Fruit fly (Drosophila melanogaster) whole organism, embryonic: Measurements from ENCODE around the gene CG2691.

Source experiments
- CG1024 ChIP-seq: fragments of 200-800 bp; sonication (Bioruptor generic); IDR thresholded peaks from 2 replicates; pipeline ENCODE4 v1.3.6; 2022; ENCODE audit warnings: missing biosample characterization, missing genetic modification characterization
- CG10366 ChIP-seq: fragments of 200-800 bp; sonication (Bioruptor generic); IDR thresholded peaks from 2 replicates; pipeline ENCODE4 v1.3.6; 2022; ENCODE audit warnings: missing biosample characterization, missing genetic modification characterization
- CG11247 ChIP-seq: fragments of 200-800 bp; sonication (Bioruptor generic); IDR thresholded peaks from 2 replicates; pipeline ENCODE4 v1.3.6; 2022; ENCODE audit warnings: missing biosample characterization, missing genetic modification characterization
- CG11560 ChIP-seq: fragments of 200-800 bp; sonication (Bioruptor generic); IDR thresholded peaks from 3 replicates; pipeline ENCODE4 v1.3.6; 2022; ENCODE audit warnings: missing biosample characterization, missing genetic modification characterization
- CG13894 ChIP-seq: fragments of 200-800 bp; sonication (Bioruptor generic); optimal IDR thresholded peaks from 3 replicates; lab custom pipeline; 2018; ENCODE audit warnings: missing biosample characterization, mild to moderate bottlenecking, missing genetic modification characterization, moderate library complexity
- CG15601 ChIP-seq: fragments of 200-800 bp; sonication (Bioruptor generic); optimal IDR thresholded peaks from 3 replicates; lab custom pipeline; 2019; ENCODE audit warnings: missing biosample characterization, mild to moderate bottlenecking, missing genetic modification characterization, moderate library complexity
- CG1603 ChIP-seq: fragments of 200-800 bp; sonication (Bioruptor generic); optimal IDR thresholded peaks from 2 replicates; lab custom pipeline; 2019; ENCODE audit warnings: missing biosample characterization, mild to moderate bottlenecking, missing genetic modification characterization, moderate library complexity
- CG17328 ChIP-seq: fragments of 200-800 bp; sonication (Bioruptor generic); IDR thresholded peaks from 2 replicates; pipeline ENCODE4 v1.3.6; 2022; ENCODE audit warnings: missing biosample characterization, missing genetic modification characterization
- CG1792 ChIP-seq: fragments of 200-800 bp; sonication (Bioruptor generic); optimal IDR thresholded peaks from 2 replicates; lab custom pipeline; 2016; ENCODE audit warnings: missing biosample characterization, missing genetic modification characterization
- CG31441 ChIP-seq: fragments of 200-800 bp; sonication (Bioruptor generic); IDR thresholded peaks from 2 replicates; pipeline ENCODE4 v1.3.6; 2022; ENCODE audit warnings: missing biosample characterization, missing genetic modification characterization
- CG3281 ChIP-seq: fragments of 200-800 bp; sonication (Bioruptor generic); optimal IDR thresholded peaks from 3 replicates; lab custom pipeline; 2017; ENCODE audit warnings: missing biosample characterization, mild to moderate bottlenecking, missing genetic modification characterization
- CG4282 ChIP-seq: fragments of 200-800 bp; sonication (Bioruptor generic); optimal IDR thresholded peaks from 2 replicates; lab custom pipeline; 2016; ENCODE audit warnings: missing biosample characterization, missing genetic modification characterization
- CG4424 ChIP-seq: fragments of 200-800 bp; sonication (Bioruptor generic); optimal IDR thresholded peaks from 3 replicates; lab custom pipeline; 2016; ENCODE audit warnings: missing biosample characterization, missing genetic modification characterization
- CG7357 ChIP-seq: fragments of 200-800 bp; sonication (Bioruptor generic); IDR thresholded peaks from 3 replicates; pipeline ENCODE4 v1.3.6; 2022; ENCODE audit warnings: missing biosample characterization, missing genetic modification characterization
- CG7963 ChIP-seq: fragments of 200-800 bp; sonication (Bioruptor generic); IDR thresholded peaks from 3 replicates; pipeline ENCODE4 v1.3.6; 2022; ENCODE audit warnings: missing biosample characterization, missing genetic modification characterization; ENCODE audit not compliant: partially characterized antibody
- CG7987 ChIP-seq: fragments of 200-800 bp; sonication (Bioruptor generic); optimal IDR thresholded peaks from 2 replicates; lab custom pipeline; 2018; ENCODE audit warnings: missing biosample characterization, mild to moderate bottlenecking, missing genetic modification characterization, moderate library complexity
- CG8359 ChIP-seq: fragments of 200-800 bp; sonication (Bioruptor generic); optimal IDR thresholded peaks from 2 replicates; lab custom pipeline; 2017; ENCODE audit warnings: missing biosample characterization, mild to moderate bottlenecking, missing genetic modification characterization, borderline replicate concordance
- Dad ChIP-seq: fragments of 200-800 bp; sonication (Bioruptor generic); optimal IDR thresholded peaks from 3 replicates; lab custom pipeline; 2016; ENCODE audit warnings: missing biosample characterization, missing genetic modification characterization
- Dek ChIP-seq: fragments of 200-800 bp; sonication (Bioruptor generic); optimal IDR thresholded peaks from 3 replicates; lab custom pipeline; 2019; ENCODE audit warnings: missing biosample characterization, mild to moderate bottlenecking, missing genetic modification characterization, moderate library complexity
- Elba2 ChIP-seq: fragments of 200-800 bp; sonication (Bioruptor generic); optimal IDR thresholded peaks from 3 replicates; lab custom pipeline; 2016; ENCODE audit warnings: missing biosample characterization, missing genetic modification characterization
- Gug ChIP-seq: fragments of 200-800 bp; sonication (Bioruptor generic); IDR thresholded peaks from 4 replicates; pipeline ENCODE4 v1.3.6; 2022; ENCODE audit warnings: missing biosample characterization, missing genetic modification characterization
- H2.0 ChIP-seq: fragments of 200-800 bp; sonication (Bioruptor generic); IDR thresholded peaks from 2 replicates; pipeline ENCODE4 v1.3.6; 2022; ENCODE audit warnings: missing biosample characterization, missing genetic modification characterization
- Hr3 ChIP-seq: fragments of 200-800 bp; sonication (Bioruptor generic); optimal IDR thresholded peaks from 3 replicates; lab custom pipeline; 2016; ENCODE audit warnings: missing biosample characterization, missing genetic modification characterization
- Hr51 ChIP-seq, 2 experiments: fragments of 200-800 bp; sonication (Bioruptor generic); optimal IDR thresholded peaks; 2 replicates in 1 of 2; 3 replicates in 1 of 2; lab custom pipeline; 2016 to 2018; ENCODE audit warnings: missing biosample characterization in 2 of 2, missing genetic modification characterization in 2 of 2, mild to moderate bottlenecking in 1 of 2, moderate library complexity in 1 of 2
- Nf-YA ChIP-seq: fragments of 200-800 bp; sonication (Bioruptor generic); IDR thresholded peaks from 2 replicates; pipeline ENCODE4 v1.3.6; 2022; ENCODE audit warnings: missing biosample characterization, missing genetic modification characterization
- Opbp ChIP-seq: fragments of 200-800 bp; sonication (Bioruptor generic); IDR thresholded peaks from 3 replicates; pipeline ENCODE4 v1.3.6; 2022; ENCODE audit warnings: missing biosample characterization, missing genetic modification characterization; ENCODE audit not compliant: partially characterized antibody
- Rfx ChIP-seq: fragments of 200-800 bp; sonication (Bioruptor generic); IDR thresholded peaks from 2 replicates; pipeline ENCODE4 v1.3.6; 2022; ENCODE audit warnings: missing biosample characterization, missing genetic modification characterization
- Rx ChIP-seq: fragments of 200-800 bp; sonication (Bioruptor generic); IDR thresholded peaks from 2 replicates; pipeline ENCODE4 v1.3.6; 2022; ENCODE audit warnings: missing biosample characterization, missing genetic modification characterization
- Sox102F ChIP-seq: fragments of 200-800 bp; sonication (Bioruptor generic); optimal IDR thresholded peaks from 2 replicates; lab custom pipeline; 2018; ENCODE audit warnings: missing biosample characterization, mild to moderate bottlenecking, missing genetic modification characterization, moderate library complexity
- Trl ChIP-seq, 3 experiments: fragments of >200 bp in 2 of 3; fragments of 200-800 bp in 1 of 3; sonication (Bioruptor generic) in 1 of 3; optimal IDR thresholded peaks; 2 replicates in 1 of 3; 3 replicates in 2 of 3; lab custom pipeline; 2016 to 2017; ENCODE audit warnings: missing biosample characterization in 1 of 3, missing genetic modification characterization in 1 of 3
- btn ChIP-seq: fragments of 200-800 bp; sonication (Bioruptor generic); optimal IDR thresholded peaks from 2 replicates; lab custom pipeline; 2016; ENCODE audit warnings: missing biosample characterization, missing genetic modification characterization
- cato ChIP-seq: fragments of 200-800 bp; sonication (Bioruptor generic); optimal IDR thresholded peaks from 2 replicates; lab custom pipeline; 2016; ENCODE audit warnings: missing biosample characterization, missing genetic modification characterization, borderline replicate concordance
- crp ChIP-seq, 2 experiments: fragments of 200-800 bp; sonication (Bioruptor generic); optimal IDR thresholded peaks; 2 replicates in 1 of 2; 3 replicates in 1 of 2; lab custom pipeline; 2017; ENCODE audit warnings: missing biosample characterization in 2 of 2, missing genetic modification characterization in 2 of 2, mild to moderate bottlenecking in 1 of 2, moderate library complexity in 1 of 2
- dan ChIP-seq: fragments of 200-800 bp; sonication (Bioruptor generic); IDR thresholded peaks from 2 replicates; pipeline ENCODE4 v1.3.6; 2022; ENCODE audit warnings: missing biosample characterization, missing genetic modification characterization
- dpn ChIP-seq, 2 experiments: fragments of 200-800 bp; sonication (Bioruptor generic); optimal IDR thresholded peaks; 3 replicates each; lab custom pipeline; 2016; ENCODE audit warnings: missing biosample characterization in 2 of 2, missing genetic modification characterization in 2 of 2
- en ChIP-seq: fragments of 200-800 bp; sonication (Bioruptor generic); optimal IDR thresholded peaks from 2 replicates; lab custom pipeline; 2016; ENCODE audit warnings: missing biosample characterization, missing genetic modification characterization
- exex ChIP-seq: fragments of 200-800 bp; sonication (Bioruptor generic); optimal IDR thresholded peaks from 4 replicates; lab custom pipeline; 2018; ENCODE audit warnings: missing biosample characterization, mild to moderate bottlenecking, missing genetic modification characterization, moderate library complexity
- fd64A ChIP-seq: fragments of 200-800 bp; sonication (Bioruptor generic); optimal IDR thresholded peaks from 3 replicates; lab custom pipeline; 2018; ENCODE audit warnings: missing biosample characterization, mild to moderate bottlenecking, missing genetic modification characterization
- gro ChIP-seq: fragments of 200-800 bp; sonication (Bioruptor generic); optimal IDR thresholded peaks from 2 replicates; lab custom pipeline; 2016; ENCODE audit warnings: missing biosample characterization, missing genetic modification characterization
- hkb ChIP-seq, 2 experiments: fragments of 200-800 bp in 1 of 2; fragments of >200 bp in 1 of 2; sonication (Bioruptor generic) in 1 of 2; IDR thresholded peaks in 1 of 2; optimal IDR thresholded peaks in 1 of 2; 2 replicates each; pipeline versions ENCODE4 v1.3.6 to Lab custom; 2017 to 2022; ENCODE audit warnings: missing biosample characterization in 1 of 2, missing genetic modification characterization in 1 of 2
- hth ChIP-seq: fragments of >200 bp; optimal IDR thresholded peaks from 2 replicates; lab custom pipeline; 2017; ENCODE audit warnings: inconsistent platforms
- insv ChIP-seq, 2 experiments: fragments of 200-800 bp; sonication (Bioruptor generic); optimal IDR thresholded peaks; 3 replicates each; lab custom pipeline; 2016 to 2018; ENCODE audit warnings: missing biosample characterization in 2 of 2, missing genetic modification characterization in 2 of 2
- knrl ChIP-seq: fragments of 200-800 bp; sonication (Bioruptor generic); IDR thresholded peaks from 3 replicates; pipeline ENCODE4 v1.3.6; 2022; ENCODE audit warnings: missing biosample characterization, missing genetic modification characterization; ENCODE audit not compliant: partially characterized antibody
- mld ChIP-seq: fragments of 200-800 bp; sonication (Bioruptor generic); IDR thresholded peaks from 3 replicates; pipeline ENCODE4 v1.3.6; 2022; ENCODE audit warnings: missing biosample characterization, missing genetic modification characterization; ENCODE audit not compliant: partially characterized antibody
- tin ChIP-seq: fragments of 200-800 bp; sonication (Bioruptor generic); optimal IDR thresholded peaks from 3 replicates; lab custom pipeline; 2016; ENCODE audit warnings: missing biosample characterization, missing genetic modification characterization
- tna ChIP-seq: fragments of 200-800 bp; sonication (Bioruptor generic); IDR thresholded peaks from 2 replicates; pipeline ENCODE4 v1.3.6; 2022; ENCODE audit warnings: missing biosample characterization, missing genetic modification characterization; ENCODE audit not compliant: partially characterized antibody
- z ChIP-seq: fragments of 200-800 bp; sonication (Bioruptor generic); IDR thresholded peaks from 3 replicates; pipeline ENCODE4 v1.3.6; 2022; ENCODE audit warnings: missing biosample characterization, missing genetic modification characterization

The CG2691 gene

DNA sequence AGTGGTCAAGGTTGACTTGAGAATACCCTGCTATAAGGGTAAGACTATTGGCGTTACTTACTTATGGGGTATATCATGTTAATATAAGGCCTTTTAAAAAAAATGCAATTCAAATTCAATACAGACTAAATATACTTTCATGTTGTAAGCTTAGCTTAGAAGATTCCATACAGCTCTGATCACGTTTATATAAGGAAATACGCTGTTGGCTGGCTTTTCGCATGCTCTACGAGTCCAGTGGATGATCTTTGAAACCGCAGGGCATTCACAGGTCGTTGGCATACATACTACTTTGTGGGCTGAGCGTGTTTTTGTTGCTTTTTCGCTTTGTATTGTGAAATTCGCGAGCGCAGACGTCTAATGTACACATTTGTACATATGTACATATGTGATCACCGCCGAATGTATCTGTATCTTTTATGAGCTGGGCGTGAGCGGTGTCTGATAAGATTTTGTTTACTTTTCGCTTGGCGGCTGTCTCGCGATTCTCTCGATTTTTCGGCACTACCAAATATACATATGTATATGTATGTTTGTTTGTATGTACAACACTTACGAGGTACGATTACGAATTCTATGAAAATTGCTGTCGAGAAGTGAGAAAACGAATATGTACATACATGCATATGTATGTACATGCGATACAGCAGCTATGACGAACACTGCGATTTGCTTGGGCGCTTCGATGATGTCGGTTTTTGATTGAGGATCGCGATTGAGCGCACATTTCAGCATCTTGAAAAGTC is 10.2 kb upstream of the CG2691 start (continued):
- TF ChIP-seq en (GFP tag; lab: Kevin White, UChicago) (no peak), CG11247 (peak; percentile 48; the same call in 1 of the 2 replicates), CG3281 (GFP tag; lab: Kevin White, UChicago) (peak; percentile 64), CG1603 (tag; lab: Kevin White, UChicago) (no peak), Rx (GFP tag; lab: Robert Waterston, UW) (no peak), CG4424 (no peak), CG31441 (GFP tag; lab: Robert Waterston, UW) (peak; percentile 40; the same call in 1 of the 2 replicates), CG15601 (tag; lab: Kevin White, UChicago) (peak; percentile 35), Hr3 (GFP tag; lab: Kevin White, UChicago) (peak; percentile 18), Elba2 (GFP tag; lab: Kevin White, UChicago) (no peak), CG13894 (tag; lab: Kevin White, UChicago) (peak; percentile 63), insv (GFP tag; optimal IDR thresholded peaks at IDR 0.05; lab: Kevin White, UChicago) (peak in 1 of 2 experiments; percentile 49), CG7987 (GFP tag; lab: Kevin White, UChicago) (peak; percentile 63), cato (GFP tag; lab: Kevin White, UChicago) (no peak), CG4282 (GFP tag; lab: Kevin White, UChicago) (no peak), mld (GFP tag; lab: Robert Waterston, UW) (no peak), Hr51 (GFP tag; optimal IDR thresholded peaks at IDR 0.05; lab: Kevin White, UChicago) (peak; percentile 14 to 20), fd64A (GFP tag; lab: Kevin White, UChicago) (peak; percentile 30), CG8359 (GFP tag; lab: Kevin White, UChicago) (no peak), CG1024 (GFP tag; lab: Robert Waterston, UW) (no peak; the same call in 1 of the 2 replicates), Sox102F (peak; percentile 21), btn (GFP tag; lab: Kevin White, UChicago) (no peak), CG17328 (no peak), knrl (GFP tag; lab: Robert Waterston, UW) (no peak), Trl (optimal IDR thresholded peaks at IDR 0.05; lab: Kevin White, UChicago) (peak in 1 of 2 experiments; percentile 4), Trl (GFP tag; optimal IDR thresholded peaks at IDR 0.05; lab: Kevin White, UChicago) (peak; percentile 37), hth (lab: Kevin White, UChicago) (no peak), Opbp (GFP tag; lab: Robert Waterston, UW) (no peak), Gug (GFP tag; lab: Robert Waterston, UW) (peak; percentile 31; the same call in 2 of the 4 replicates), gro (peak; percentile 74), hkb (optimal IDR thresholded peaks at IDR 0.05; lab: Kevin White, UChicago) (no peak), hkb (GFP tag; IDR thresholded peaks at IDR 0.05; lab: Robert Waterston, UW) (peak; percentile 60), z (peak; percentile 61; the same call in 1 of the 3 replicates), H2.0 (GFP tag; lab: Robert Waterston, UW) (no peak), Dad (no peak), Dek (peak; percentile 39), exex (tag; lab: Kevin White, UChicago) (peak; percentile 31), dan (GFP tag; lab: Robert Waterston, UW) (no peak), CG11560 (tag; lab: Robert Waterston, UW) (no peak), dpn (GFP tag; optimal IDR thresholded peaks at IDR 0.05; lab: Kevin White, UChicago) (peak; percentile 23 to 44), Nf-YA (GFP tag; lab: Robert Waterston, UW) (no peak), CG7963 (no peak), Rfx (peak; percentile 59; the same call in 1 of the 2 replicates), CG7357 (GFP tag; lab: Robert Waterston, UW) (0 out of 3 replicates have a peak, but pooled peaks have one; percentile 15), tin (GFP tag; lab: Kevin White, UChicago) (no peak), tna (GFP tag; lab: Robert Waterston, UW) (no peak), CG1792 (GFP tag; lab: Kevin White, UChicago) (peak; percentile 30), CG10366 (GFP tag; lab: Robert Waterston, UW) (no peak), crp (GFP tag; optimal IDR thresholded peaks at IDR 0.05; lab: Kevin White, UChicago) (no peak)
